Worm (Caenorhabditis elegans) whole organism, L3 larva: ENCODE results near the gene ubh-1.

ENCODE experiments used
- fos-1 ChIP-seq: fragments of 150-350 bp; optimal IDR thresholded peaks from 2 replicates; lab custom pipeline; 2014; ENCODE audit warnings: missing biosample characterization, missing genetic modification characterization
- hmg-11 ChIP-seq: sonication (generic microtip); optimal IDR thresholded peaks from 2 replicates; lab custom pipeline; 2016; ENCODE audit warnings: missing genetic modification characterization, missing compliant biosample characterization
- mdl-1 ChIP-seq: fragments of 150-350 bp; optimal IDR thresholded peaks from 2 replicates; lab custom pipeline; 2014; ENCODE audit warnings: missing biosample characterization, missing genetic modification characterization
- nhr-12 ChIP-seq: fragments of 150-350 bp; optimal IDR thresholded peaks from 2 replicates; lab custom pipeline; 2014; ENCODE audit warnings: missing biosample characterization, missing genetic modification characterization
- nhr-237 ChIP-seq: fragments of 150-350 bp; optimal IDR thresholded peaks from 2 replicates; lab custom pipeline; 2014; ENCODE audit warnings: missing biosample characterization, missing genetic modification characterization
- nhr-67 ChIP-seq: fragments of 150-350 bp; optimal IDR thresholded peaks from 2 replicates; lab custom pipeline; 2014; ENCODE audit warnings: missing biosample characterization, missing genetic modification characterization
- pha-4 ChIP-seq: fragments of 150-350 bp; optimal IDR thresholded peaks from 2 replicates; lab custom pipeline; 2014; ENCODE audit warnings: missing biosample characterization, missing genetic modification reagents, missing genetic modification characterization
- sea-2 ChIP-seq: fragments of 150-350 bp; sonication (generic microtip); optimal IDR thresholded peaks from 4 replicates; lab custom pipeline; 2014; ENCODE audit warnings: missing biosample characterization, missing genetic modification reagents, missing genetic modification characterization
- skn-1 ChIP-seq: fragments of 150-350 bp; optimal IDR thresholded peaks from 2 replicates; lab custom pipeline; 2014; ENCODE audit warnings: missing biosample characterization, missing genetic modification characterization
- unc-39 ChIP-seq: sonication (generic microtip); optimal IDR thresholded peaks from 4 replicates; lab custom pipeline; 2017; ENCODE audit warnings: missing biosample characterization, missing genetic modification characterization

DNA sequence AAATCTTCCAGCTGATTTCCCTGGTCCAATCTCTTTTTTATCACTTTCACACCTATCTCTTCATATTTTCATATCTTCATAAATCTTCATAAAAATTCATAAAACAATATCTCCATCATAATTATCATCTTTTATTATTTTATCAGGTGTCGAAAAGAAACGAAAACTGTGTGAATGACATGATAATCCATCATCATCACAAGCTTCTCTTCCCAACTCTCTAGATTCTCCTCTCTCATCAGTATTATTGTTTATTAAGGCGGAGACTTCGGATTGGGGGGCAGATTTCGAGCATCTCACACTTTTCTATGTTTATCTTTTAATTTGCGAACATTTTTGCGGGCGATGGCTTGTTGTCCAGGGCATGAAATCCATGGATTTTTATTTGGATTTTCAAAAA, 47.0 kb downstream of the ubh-1 start:
- TF ChIP-seq nhr-67 (tag; lab: Kevin White, UChicago) (no peak), mdl-1 (tag; lab: Kevin White, UChicago) (no peak), pha-4 (tag; lab: Kevin White, UChicago) (no peak), fos-1 (tag; lab: Kevin White, UChicago) (no peak), hmg-11 (no peak), nhr-237 (tag; lab: Kevin White, UChicago) (no peak), sea-2 (no peak), skn-1 (no peak), unc-39 (no peak), nhr-12 (tag; lab: Kevin White, UChicago) (no peak)
